Fruit fly (Drosophila melanogaster) whole organism, embryonic: ENCODE measurements around the gene CG13995.

Source experiments
- Bgb ChIP-seq: fragments of 200-800 bp; sonication (Bioruptor generic); IDR thresholded peaks from 2 replicates; pipeline ENCODE4 v1.3.6; 2022; ENCODE audit warnings: missing biosample characterization, missing genetic modification characterization; ENCODE audit not compliant: partially characterized antibody
- Blimp-1 ChIP-seq: fragments of 200-800 bp; sonication (Bioruptor generic); optimal IDR thresholded peaks from 3 replicates; lab custom pipeline; 2018; ENCODE audit warnings: missing biosample characterization, missing genetic modification characterization, mild to moderate bottlenecking, moderate library complexity, missing genetic modification reagents
- BtbVII ChIP-seq: fragments of 200-800 bp; sonication (Bioruptor generic); optimal IDR thresholded peaks from 3 replicates; lab custom pipeline; 2017; ENCODE audit warnings: missing biosample characterization, mild to moderate bottlenecking, missing genetic modification characterization
- CG10959 ChIP-seq: fragments of 200-800 bp; sonication (Bioruptor generic); IDR thresholded peaks from 2 replicates; pipeline ENCODE4 v1.3.6; 2022; ENCODE audit warnings: missing biosample characterization, missing genetic modification characterization
- CG11504 ChIP-seq: fragments of 200-800 bp; sonication (Bioruptor generic); optimal IDR thresholded peaks from 3 replicates; lab custom pipeline; 2019; ENCODE audit warnings: missing biosample characterization, mild to moderate bottlenecking, missing genetic modification characterization, moderate library complexity
- CG12744 ChIP-seq: fragments of 200-800 bp; sonication (Bioruptor generic); optimal IDR thresholded peaks from 2 replicates; lab custom pipeline; 2016; ENCODE audit warnings: missing biosample characterization, missing genetic modification characterization
- CG14014 ChIP-seq: fragments of 200-800 bp; sonication (Bioruptor generic); IDR thresholded peaks from 2 replicates; pipeline ENCODE4 v1.3.6; 2022; ENCODE audit warnings: missing biosample characterization, missing genetic modification characterization
- CG16813 ChIP-seq: fragments of 200-800 bp; sonication (Bioruptor generic); IDR thresholded peaks from 3 replicates; pipeline ENCODE4 v1.3.6; 2022; ENCODE audit warnings: missing biosample characterization, missing genetic modification characterization; ENCODE audit not compliant: partially characterized antibody
- CG18011 ChIP-seq: fragments of 200-800 bp; sonication (Bioruptor generic); optimal IDR thresholded peaks from 2 replicates; lab custom pipeline; 2017; ENCODE audit warnings: missing biosample characterization, missing genetic modification characterization, mild to moderate bottlenecking, moderate library complexity, missing genotype
- CG2199 ChIP-seq: fragments of 200-800 bp; sonication (Bioruptor generic); IDR thresholded peaks from 3 replicates; pipeline ENCODE4 v1.3.6; 2022; ENCODE audit warnings: missing biosample characterization, missing genetic modification characterization
- CG2202 ChIP-seq: fragments of 200-800 bp; sonication (Bioruptor generic); optimal IDR thresholded peaks from 2 replicates; lab custom pipeline; 2018; ENCODE audit warnings: missing biosample characterization, mild to moderate bottlenecking, missing genetic modification characterization
- CG2678 ChIP-seq: fragments of 200-800 bp; sonication (Bioruptor generic); optimal IDR thresholded peaks from 3 replicates; lab custom pipeline; 2019; ENCODE audit warnings: missing biosample characterization, mild to moderate bottlenecking, missing genetic modification characterization, moderate library complexity
- CG31224 ChIP-seq: fragments of 200-800 bp; sonication (Bioruptor generic); IDR thresholded peaks from 2 replicates; pipeline ENCODE4 v1.3.6; 2022; ENCODE audit warnings: missing biosample characterization, missing genetic modification characterization
- CG31388 ChIP-seq: fragments of 200-800 bp; sonication (Bioruptor generic); optimal IDR thresholded peaks from 2 replicates; lab custom pipeline; 2016; ENCODE audit warnings: missing biosample characterization, missing genetic modification characterization
- CG3163 ChIP-seq: fragments of 200-800 bp; sonication (Bioruptor generic); optimal IDR thresholded peaks from 3 replicates; lab custom pipeline; 2016; ENCODE audit warnings: missing biosample characterization, missing genetic modification characterization
- CG34224 ChIP-seq: fragments of 200-800 bp; sonication (Bioruptor generic); IDR thresholded peaks from 3 replicates; pipeline ENCODE4 v1.3.6; 2022; ENCODE audit warnings: missing biosample characterization, missing genetic modification characterization; ENCODE audit not compliant: partially characterized antibody
- CG4282 ChIP-seq: fragments of 200-800 bp; sonication (Bioruptor generic); optimal IDR thresholded peaks from 2 replicates; lab custom pipeline; 2016; ENCODE audit warnings: missing biosample characterization, missing genetic modification characterization
- CG4404 ChIP-seq: fragments of 200-800 bp; sonication (Bioruptor generic); IDR thresholded peaks from 2 replicates; pipeline ENCODE4 v1.3.6; 2022; ENCODE audit warnings: missing biosample characterization, missing genetic modification characterization
- CG5180 ChIP-seq: fragments of 200-800 bp; sonication (Bioruptor generic); optimal IDR thresholded peaks from 3 replicates; lab custom pipeline; 2017; ENCODE audit warnings: missing biosample characterization, missing genetic modification characterization, mild to moderate bottlenecking, moderate library complexity, missing genetic modification reagents
- CG7786 ChIP-seq: fragments of 200-800 bp; sonication (Bioruptor generic); optimal IDR thresholded peaks from 2 replicates; lab custom pipeline; 2016; ENCODE audit warnings: missing biosample characterization, missing genetic modification characterization
- Eip74EF ChIP-seq, 2 experiments: fragments of 200-800 bp in 1 of 2; fragments of >200 bp in 1 of 2; sonication (Bioruptor generic) in 1 of 2; optimal IDR thresholded peaks; 2 replicates each; lab custom pipeline; 2017 to 2019; ENCODE audit warnings: missing biosample characterization in 2 of 2, missing genetic modification characterization in 2 of 2, mild to moderate bottlenecking in 1 of 2, moderate library complexity in 1 of 2
- Ets97D ChIP-seq: fragments of 200-800 bp; sonication (Bioruptor generic); optimal IDR thresholded peaks from 3 replicates; lab custom pipeline; 2016; ENCODE audit warnings: missing biosample characterization, missing genetic modification characterization
- GATAe ChIP-seq: fragments of 200-800 bp; sonication (Bioruptor generic); conservative IDR thresholded peaks from 2 replicates; pipeline ENCODE4 v1.3.6; 2022; ENCODE audit warnings: missing biosample characterization, missing genetic modification characterization
- HmgD ChIP-seq: fragments of 200-800 bp; sonication (Bioruptor generic); optimal IDR thresholded peaks from 3 replicates; lab custom pipeline; 2016; ENCODE audit warnings: missing biosample characterization, missing genetic modification characterization
- Hmr ChIP-seq: fragments of 200-800 bp; sonication (Bioruptor generic); optimal IDR thresholded peaks from 3 replicates; lab custom pipeline; 2017; ENCODE audit warnings: mild to moderate bottlenecking, missing biosample characterization, missing genetic modification reagents, missing genetic modification characterization
- Hr78 ChIP-seq, 2 experiments: fragments of 200-800 bp in 1 of 2; fragments of >200 bp in 1 of 2; sonication (Bioruptor generic) in 1 of 2; optimal IDR thresholded peaks; 2 replicates each; lab custom pipeline; 2017 to 2019; ENCODE audit warnings: missing biosample characterization in 2 of 2, missing genetic modification characterization in 2 of 2, mild to moderate bottlenecking in 1 of 2, moderate library complexity in 1 of 2
- MBD-R2 ChIP-seq: fragments of 200-800 bp; sonication (Bioruptor generic); IDR thresholded peaks from 2 replicates; pipeline ENCODE4 v1.3.6; 2022; ENCODE audit warnings: missing biosample characterization, missing genetic modification characterization
- MESR4 ChIP-seq: fragments of 200-800 bp; sonication (Bioruptor generic); optimal IDR thresholded peaks from 2 replicates; lab custom pipeline; 2018; ENCODE audit warnings: missing biosample characterization, mild to moderate bottlenecking, missing genetic modification characterization, moderate library complexity
- Med ChIP-seq: fragments of 200-800 bp; sonication (Bioruptor generic); peaks from one replicate; lab custom pipeline; 2016; ENCODE audit warnings: missing biosample characterization, missing genetic modification characterization, mild to moderate bottlenecking, inconsistent platforms, moderate library complexity
- Nf-YA ChIP-seq: fragments of 200-800 bp; sonication (Bioruptor generic); IDR thresholded peaks from 2 replicates; pipeline ENCODE4 v1.3.6; 2022; ENCODE audit warnings: missing biosample characterization, missing genetic modification characterization
- Oli ChIP-seq: fragments of 200-800 bp; sonication (Bioruptor generic); optimal IDR thresholded peaks from 2 replicates; lab custom pipeline; 2018; ENCODE audit warnings: missing biosample characterization, mild to moderate bottlenecking, missing genetic modification characterization, moderate library complexity
- TFAM ChIP-seq: fragments of 200-800 bp; sonication (Bioruptor generic); optimal IDR thresholded peaks from 2 replicates; lab custom pipeline; 2017; ENCODE audit warnings: missing biosample characterization, missing genetic modification characterization, inconsistent platforms
- ara ChIP-seq: fragments of 200-800 bp; sonication (Bioruptor generic); IDR thresholded peaks from 2 replicates; pipeline ENCODE4 v1.3.6; 2022; ENCODE audit warnings: missing biosample characterization, missing genetic modification characterization
- ci ChIP-seq: fragments of 200-800 bp; sonication (Bioruptor generic); IDR thresholded peaks from 3 replicates; pipeline ENCODE4 v1.3.6; 2022; ENCODE audit warnings: missing biosample characterization, missing genetic modification characterization
- crol ChIP-seq: fragments of 200-800 bp; sonication (Bioruptor generic); IDR thresholded peaks from 2 replicates; pipeline ENCODE4 v1.3.6; 2022; ENCODE audit warnings: missing biosample characterization, missing genetic modification characterization
- cwo ChIP-seq: fragments of 200-800 bp; sonication (Bioruptor generic); optimal IDR thresholded peaks from 3 replicates; lab custom pipeline; 2017; ENCODE audit warnings: missing biosample characterization, missing genetic modification characterization, mild to moderate bottlenecking, moderate library complexity, missing genetic modification reagents
- dan ChIP-seq: fragments of 200-800 bp; sonication (Bioruptor generic); IDR thresholded peaks from 2 replicates; pipeline ENCODE4 v1.3.6; 2022; ENCODE audit warnings: missing biosample characterization, missing genetic modification characterization
- danr ChIP-seq: fragments of 200-800 bp; sonication (Bioruptor generic); IDR thresholded peaks from 2 replicates; pipeline ENCODE4 v1.3.6; 2022; ENCODE audit warnings: missing biosample characterization, missing genetic modification characterization
- eve ChIP-seq, 2 experiments: fragments of >200 bp; optimal IDR thresholded peaks; 2 replicates each; lab custom pipeline; 2017; ENCODE audit warnings: missing biosample characterization in 2 of 2, missing genetic modification characterization in 2 of 2
- gt ChIP-seq: fragments of 200-800 bp; sonication (Bioruptor generic); IDR thresholded peaks from 2 replicates; pipeline ENCODE4 v1.3.6; 2022; ENCODE audit warnings: missing biosample characterization, missing genetic modification characterization
- lmd ChIP-seq: fragments of 200-800 bp; sonication (Bioruptor generic); IDR thresholded peaks from 2 replicates; pipeline ENCODE4 v1.3.6; 2022; ENCODE audit warnings: missing biosample characterization, missing genetic modification characterization
- luna ChIP-seq: fragments of 200-800 bp; sonication (Bioruptor generic); optimal IDR thresholded peaks from 2 replicates; lab custom pipeline; 2016; ENCODE audit warnings: missing biosample characterization, missing genetic modification characterization
- maf-S ChIP-seq: fragments of 200-800 bp; sonication (Bioruptor generic); optimal IDR thresholded peaks from 2 replicates; lab custom pipeline; 2016; ENCODE audit warnings: missing biosample characterization, missing genetic modification characterization
- mirr ChIP-seq: fragments of 200-800 bp; sonication (Bioruptor generic); optimal IDR thresholded peaks from 3 replicates; lab custom pipeline; 2018; ENCODE audit warnings: missing biosample characterization, mild to moderate bottlenecking, missing genetic modification characterization
- rib ChIP-seq: fragments of 200-800 bp; sonication (Bioruptor generic); IDR thresholded peaks from 2 replicates; pipeline ENCODE4 v1.3.6; 2022; ENCODE audit warnings: missing biosample characterization, missing genetic modification characterization
- sd ChIP-seq: fragments of 200-800 bp; sonication (Bioruptor generic); optimal IDR thresholded peaks from 3 replicates; lab custom pipeline; 2018; ENCODE audit warnings: missing biosample characterization, mild to moderate bottlenecking, missing genetic modification characterization, moderate library complexity
- slp2 ChIP-seq: fragments of 200-800 bp; sonication (Bioruptor generic); optimal IDR thresholded peaks from 2 replicates; lab custom pipeline; 2016; ENCODE audit warnings: missing biosample characterization, missing genetic modification characterization
- tll ChIP-seq, 2 experiments: fragments of 200-800 bp in 1 of 2; fragments of >200 bp in 1 of 2; sonication (Bioruptor generic) in 1 of 2; optimal IDR thresholded peaks; 2 replicates each; lab custom pipeline; 2017 to 2019; ENCODE audit warnings: missing biosample characterization in 2 of 2, missing genetic modification characterization in 2 of 2, mild to moderate bottlenecking in 1 of 2, moderate library complexity in 1 of 2
- unc-4 ChIP-seq: fragments of 200-800 bp; sonication (Bioruptor generic); IDR thresholded peaks from 2 replicates; pipeline ENCODE4 v1.3.6; 2022; ENCODE audit warnings: missing biosample characterization, missing genetic modification characterization; ENCODE audit not compliant: partially characterized antibody
- wek ChIP-seq: fragments of 200-800 bp; sonication (Bioruptor generic); optimal IDR thresholded peaks from 3 replicates; lab custom pipeline; 2018; ENCODE audit warnings: missing biosample characterization, mild to moderate bottlenecking, missing genetic modification characterization, moderate library complexity

The CG13995 gene

dm6 chr2L:6089604-6090198, 35.6 kb downstream of the CG13995 start (continued):
- TF ChIP-seq CG11504 (tag; lab: Kevin White, UChicago) = no peak
- no peak for TF ChIP-seq ci (GFP tag; lab: Robert Waterston, UW)
- TF ChIP-seq CG31224 (GFP tag; lab: Robert Waterston, UW) = no peak
- no peak for TF ChIP-seq MESR4
- no peak for TF ChIP-seq danr
- no peak for TF ChIP-seq wek (GFP tag; lab: Kevin White, UChicago)
- TF ChIP-seq slp2 (GFP tag; lab: Kevin White, UChicago) = no peak
- peak; percentile 19 for TF ChIP-seq Med (GFP tag; lab: Kevin White, UChicago)
- TF ChIP-seq BtbVII (GFP tag; lab: Kevin White, UChicago) = no peak
- no peak for TF ChIP-seq CG31388 (GFP tag; lab: Kevin White, UChicago)
- TF ChIP-seq GATAe = peak; percentile 80
- no peak for TF ChIP-seq CG4282
- peak; percentile 89 for TF ChIP-seq mirr (GFP tag; lab: Kevin White, UChicago)
- TF ChIP-seq CG16813 (GFP tag; lab: Robert Waterston, UW) = no peak
- no peak for TF ChIP-seq MBD-R2 (GFP tag; lab: Robert Waterston, UW)
- no peak for TF ChIP-seq Eip74EF (GFP tag; optimal IDR thresholded peaks at IDR 0.05; lab: Kevin White, UChicago)
- no peak for TF ChIP-seq CG34224 (GFP tag; lab: Robert Waterston, UW)
- TF ChIP-seq cwo (GFP tag; lab: Kevin White, UChicago) = no peak
- TF ChIP-seq Hr78 (GFP tag; optimal IDR thresholded peaks at IDR 0.05; lab: Kevin White, UChicago) = no peak
- TF ChIP-seq Oli (tag; lab: Kevin White, UChicago) = no peak
- TF ChIP-seq maf-S = no peak
- no peak for TF ChIP-seq Hmr (GFP tag; lab: Kevin White, UChicago)
- no peak for TF ChIP-seq CG12744

dm6 chr2L:6090365-6090764, 36.3 kb downstream of the CG13995 start:
- no peak for TF ChIP-seq dan (GFP tag; lab: Robert Waterston, UW)
- peak; percentile 26 for TF ChIP-seq CG2678 (tag; lab: Kevin White, UChicago)
- no peak for TF ChIP-seq Ets97D (GFP tag; lab: Kevin White, UChicago)
- TF ChIP-seq CG7786 (GFP tag; lab: Kevin White, UChicago) = no peak
- TF ChIP-seq crol (GFP tag; lab: Robert Waterston, UW) = peak; percentile 79
- TF ChIP-seq Bgb = peak; percentile 16; the same call in 1 of the 2 replicates
- peak; percentile 81 for TF ChIP-seq sd
- TF ChIP-seq rib (GFP tag; lab: Robert Waterston, UW) = peak; percentile 69; the same call in 1 of the 2 replicates
- no peak for TF ChIP-seq HmgD (GFP tag; lab: Kevin White, UChicago)
- TF ChIP-seq unc-4 = no peak
- no peak for TF ChIP-seq luna (GFP tag; lab: Kevin White, UChicago)
- no peak for TF ChIP-seq CG5180
- TF ChIP-seq TFAM (GFP tag; lab: Kevin White, UChicago) = no peak
- TF ChIP-seq tll (GFP tag; optimal IDR thresholded peaks at IDR 0.05; lab: Kevin White, UChicago) = no peak
- peak; percentile 69 for TF ChIP-seq Blimp-1 (GFP tag; lab: Kevin White, UChicago)
- TF ChIP-seq CG10959 (GFP tag; lab: Robert Waterston, UW) = no peak
- TF ChIP-seq CG3163 (GFP tag; lab: Kevin White, UChicago) = no peak
- TF ChIP-seq CG14014 = no peak
- no peak for TF ChIP-seq CG18011
- TF ChIP-seq CG4404 (GFP tag; lab: Robert Waterston, UW) = no peak
- no peak for TF ChIP-seq lmd (GFP tag; lab: Robert Waterston, UW)
- TF ChIP-seq mirr (GFP tag; lab: Kevin White, UChicago) = peak; percentile 64
- TF ChIP-seq ara = no peak
- no peak for TF ChIP-seq eve (GFP tag; optimal IDR thresholded peaks at IDR 0.05; lab: Kevin White, UChicago)
- no peak for TF ChIP-seq Nf-YA (GFP tag; lab: Robert Waterston, UW)
- no peak for TF ChIP-seq gt (GFP tag; lab: Robert Waterston, UW)
- TF ChIP-seq CG2202 (tag; lab: Kevin White, UChicago) = no peak
- 0 out of 3 replicates have a peak, but pooled peaks have one; percentile 41 for TF ChIP-seq CG2199
